Worm (Caenorhabditis elegans): ENCODE data around the gene srv-3.

DNA sequence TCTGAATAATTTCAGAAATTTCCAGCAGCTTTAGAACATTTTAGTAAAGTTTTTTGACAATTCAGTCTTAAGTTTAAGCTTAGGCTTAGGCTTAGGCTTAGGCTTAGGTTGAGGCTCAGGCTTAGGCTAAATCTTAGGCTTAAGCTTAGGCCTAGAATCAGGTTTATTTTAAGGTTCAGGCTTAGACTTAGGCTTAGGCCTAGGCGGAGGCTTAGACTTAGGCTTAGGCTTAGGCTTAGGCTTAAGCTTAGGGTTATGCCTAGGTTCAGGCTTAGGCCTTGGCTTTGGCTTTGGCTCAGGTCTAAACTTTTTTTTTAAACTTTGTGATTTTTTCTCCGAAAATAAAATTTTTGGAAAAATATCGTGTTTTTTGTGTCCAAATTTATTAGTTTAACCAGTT is 9.9 kb upstream of the srv-3 start:
- no peak for TF ChIP-seq nhr-77 (tag; optimal IDR thresholded peaks at IDR 0.05)
- no peak for TF ChIP-seq ceh-88 (GFP tag; IDR thresholded peaks at IDR 0.05)
